Fruit fly (Drosophila melanogaster) whole organism, embryonic: Measurements from ENCODE around the gene CG10947.
A peak's percentile ranks its signal among the peaks of the same experiment; 100 is the strongest.

Source experiments
- Awh ChIP-seq: fragments of 200-800 bp; sonication (Bioruptor generic); IDR thresholded peaks from 2 replicates; pipeline ENCODE4, ENCODE4 v1.3.6; 2022; ENCODE audit warnings: missing biosample characterization, missing genetic modification characterization
- Blimp-1 ChIP-seq: fragments of 200-800 bp; sonication (Bioruptor generic); optimal IDR thresholded peaks from 3 replicates; lab custom pipeline; 2018; ENCODE audit warnings: missing biosample characterization, missing genetic modification characterization, mild to moderate bottlenecking, moderate library complexity, missing genetic modification reagents
- BtbVII ChIP-seq: fragments of 200-800 bp; sonication (Bioruptor generic); optimal IDR thresholded peaks from 3 replicates; lab custom pipeline; 2017; ENCODE audit warnings: missing biosample characterization, mild to moderate bottlenecking, missing genetic modification characterization
- CG10209 ChIP-seq: fragments of 200-800 bp; sonication (Bioruptor generic); optimal IDR thresholded peaks from 3 replicates; lab custom pipeline; 2017; ENCODE audit warnings: missing biosample characterization, mild to moderate bottlenecking, missing genetic modification characterization, missing genetic modification reagents
- CG1233 ChIP-seq: fragments of 200-800 bp; sonication (Bioruptor generic); optimal IDR thresholded peaks from 4 replicates; lab custom pipeline; 2018; ENCODE audit warnings: missing biosample characterization, mild to moderate bottlenecking, missing genetic modification characterization
- CG13624 ChIP-seq: fragments of 200-800 bp; sonication (Bioruptor generic); optimal IDR thresholded peaks from 2 replicates; lab custom pipeline; 2016; ENCODE audit warnings: missing biosample characterization, missing genetic modification characterization
- CG13894 ChIP-seq: fragments of 200-800 bp; sonication (Bioruptor generic); optimal IDR thresholded peaks from 3 replicates; lab custom pipeline; 2018; ENCODE audit warnings: missing biosample characterization, mild to moderate bottlenecking, missing genetic modification characterization, moderate library complexity
- CG15601 ChIP-seq: fragments of 200-800 bp; sonication (Bioruptor generic); optimal IDR thresholded peaks from 3 replicates; lab custom pipeline; 2019; ENCODE audit warnings: missing biosample characterization, mild to moderate bottlenecking, missing genetic modification characterization, moderate library complexity
- CG17829 ChIP-seq: fragments of 200-800 bp; optimal IDR thresholded peaks from 2 replicates; lab custom pipeline; 2019; ENCODE audit warnings: missing biosample characterization, mild to moderate bottlenecking, missing genetic modification characterization, moderate library complexity
- CG18619 ChIP-seq: fragments of 200-800 bp; sonication (Bioruptor generic); optimal IDR thresholded peaks from 3 replicates; lab custom pipeline; 2017; ENCODE audit warnings: missing biosample characterization, mild to moderate bottlenecking, missing genetic modification characterization
- CG42726 ChIP-seq: fragments of 200-800 bp; sonication (Bioruptor generic); IDR thresholded peaks from 2 replicates; pipeline ENCODE4 v1.3.6; 2022; ENCODE audit warnings: missing biosample characterization, missing genetic modification characterization; ENCODE audit not compliant: partially characterized antibody
- CG4854 ChIP-seq: fragments of 200-800 bp; sonication (Bioruptor generic); optimal IDR thresholded peaks from 2 replicates; lab custom pipeline; 2016; ENCODE audit warnings: missing biosample characterization, missing genetic modification characterization, inconsistent platforms
- CG7786 ChIP-seq: fragments of 200-800 bp; sonication (Bioruptor generic); optimal IDR thresholded peaks from 2 replicates; lab custom pipeline; 2016; ENCODE audit warnings: missing biosample characterization, missing genetic modification characterization
- CG7928 ChIP-seq: fragments of 200-800 bp; sonication (Bioruptor generic); optimal IDR thresholded peaks from 2 replicates; lab custom pipeline; 2017; ENCODE audit warnings: missing biosample characterization, mild to moderate bottlenecking, missing genetic modification characterization
- CG8359 ChIP-seq: fragments of 200-800 bp; sonication (Bioruptor generic); optimal IDR thresholded peaks from 2 replicates; lab custom pipeline; 2017; ENCODE audit warnings: missing biosample characterization, mild to moderate bottlenecking, missing genetic modification characterization, borderline replicate concordance
- CkIIα-i1 ChIP-seq: fragments of 200-800 bp; sonication (Bioruptor generic); IDR thresholded peaks from 2 replicates; pipeline ENCODE4 v1.3.6; 2022; ENCODE audit warnings: missing biosample characterization, missing genetic modification characterization
- D ChIP-seq, 2 experiments: fragments of 200-800 bp in 1 of 2; fragments of >200 bp in 1 of 2; sonication (Bioruptor generic) in 1 of 2; optimal IDR thresholded peaks; 2 replicates in 1 of 2; 3 replicates in 1 of 2; lab custom pipeline; 2017; ENCODE audit warnings: mild to moderate bottlenecking in 1 of 2, missing biosample characterization in 1 of 2, missing genetic modification characterization in 1 of 2, missing genetic modification reagents in 1 of 2
- Dbx ChIP-seq: fragments of 200-800 bp; sonication (Bioruptor generic); IDR thresholded peaks from 3 replicates; pipeline ENCODE4 v1.3.6; 2022; ENCODE audit warnings: missing biosample characterization, missing genetic modification characterization
- MBD-R2 ChIP-seq: fragments of 200-800 bp; sonication (Bioruptor generic); IDR thresholded peaks from 2 replicates; pipeline ENCODE4 v1.3.6; 2022; ENCODE audit warnings: missing biosample characterization, missing genetic modification characterization
- Max ChIP-seq: fragments of 200-800 bp; sonication (Bioruptor generic); optimal IDR thresholded peaks from 2 replicates; lab custom pipeline; 2016; ENCODE audit warnings: missing biosample characterization, mild to moderate bottlenecking, missing genetic modification characterization
- Sox102F ChIP-seq: fragments of 200-800 bp; sonication (Bioruptor generic); optimal IDR thresholded peaks from 2 replicates; lab custom pipeline; 2018; ENCODE audit warnings: missing biosample characterization, mild to moderate bottlenecking, missing genetic modification characterization, moderate library complexity
- YL-1 ChIP-seq: fragments of 200-800 bp; sonication (Bioruptor generic); optimal IDR thresholded peaks from 3 replicates; lab custom pipeline; 2017; ENCODE audit warnings: missing biosample characterization, mild to moderate bottlenecking, missing genetic modification characterization
- ac ChIP-seq: fragments of 200-800 bp; sonication (Bioruptor generic); optimal IDR thresholded peaks from 3 replicates; lab custom pipeline; 2017; ENCODE audit warnings: missing biosample characterization, mild to moderate bottlenecking, missing genetic modification characterization
- bigmax ChIP-seq: fragments of 200-800 bp; sonication (Bioruptor generic); optimal IDR thresholded peaks from 2 replicates; lab custom pipeline; 2018; ENCODE audit warnings: missing biosample characterization, mild to moderate bottlenecking, missing genetic modification characterization
- cad ChIP-seq: fragments of >200 bp; optimal IDR thresholded peaks from 2 replicates; lab custom pipeline; 2017; ENCODE audit warnings: missing biosample characterization, missing genetic modification characterization
- chif ChIP-seq, 2 experiments: fragments of 200-800 bp; sonication (Bioruptor generic); optimal IDR thresholded peaks; 3 replicates each; lab custom pipeline; 2016; ENCODE audit warnings: missing biosample characterization in 2 of 2, missing genetic modification characterization in 2 of 2
- ci ChIP-seq: fragments of 200-800 bp; sonication (Bioruptor generic); IDR thresholded peaks from 3 replicates; pipeline ENCODE4 v1.3.6; 2022; ENCODE audit warnings: missing biosample characterization, missing genetic modification characterization
- danr ChIP-seq: fragments of 200-800 bp; sonication (Bioruptor generic); IDR thresholded peaks from 2 replicates; pipeline ENCODE4 v1.3.6; 2022; ENCODE audit warnings: missing biosample characterization, missing genetic modification characterization
- dimm ChIP-seq: fragments of 200-800 bp; sonication (Bioruptor generic); IDR thresholded peaks from 2 replicates; pipeline ENCODE4 v1.3.6; 2022; ENCODE audit warnings: missing biosample characterization, missing genetic modification characterization
- fd96Cb ChIP-seq: fragments of 200-800 bp; sonication (Bioruptor generic); optimal IDR thresholded peaks from 2 replicates; lab custom pipeline; 2018; ENCODE audit warnings: missing biosample characterization, mild to moderate bottlenecking, missing genetic modification characterization, moderate library complexity
- fru ChIP-seq: fragments of >200 bp; optimal IDR thresholded peaks from 2 replicates; lab custom pipeline; 2017
- ind ChIP-seq: fragments of 200-800 bp; sonication (Bioruptor generic); optimal IDR thresholded peaks from 3 replicates; lab custom pipeline; 2016; ENCODE audit warnings: missing biosample characterization, missing genetic modification characterization
- inv ChIP-seq: fragments of 200-800 bp; sonication (Bioruptor generic); IDR thresholded peaks from 2 replicates; pipeline ENCODE4 v1.3.6; 2022; ENCODE audit warnings: missing biosample characterization, missing genetic modification characterization; ENCODE audit not compliant: partially characterized antibody
- nerfin-1 ChIP-seq: fragments of 200-800 bp; sonication (Bioruptor generic); optimal IDR thresholded peaks from 3 replicates; lab custom pipeline; 2019; ENCODE audit warnings: missing biosample characterization, mild to moderate bottlenecking, missing genetic modification characterization, moderate library complexity
- nom ChIP-seq: fragments of 200-800 bp; sonication (Bioruptor generic); optimal IDR thresholded peaks from 2 replicates; lab custom pipeline; 2017; ENCODE audit warnings: missing biosample characterization, missing genetic modification characterization, mild to moderate bottlenecking, moderate library complexity, missing genetic modification reagents
- p53 ChIP-seq: fragments of 200-800 bp; sonication (Bioruptor generic); optimal IDR thresholded peaks from 2 replicates; lab custom pipeline; 2016; ENCODE audit warnings: missing biosample characterization, missing genetic modification characterization
- pfk ChIP-seq: fragments of 200-800 bp; sonication (Bioruptor generic); optimal IDR thresholded peaks from 2 replicates; lab custom pipeline; 2018; ENCODE audit warnings: missing biosample characterization, mild to moderate bottlenecking, missing genetic modification characterization, moderate library complexity
- pum ChIP-seq: fragments of 200-800 bp; sonication (Bioruptor generic); optimal IDR thresholded peaks from 2 replicates; lab custom pipeline; 2016; ENCODE audit warnings: missing biosample characterization, missing genetic modification characterization
- repo ChIP-seq: fragments of 200-800 bp; sonication (Bioruptor generic); optimal IDR thresholded peaks from 2 replicates; lab custom pipeline; 2016; ENCODE audit warnings: missing biosample characterization, missing genetic modification characterization
- ro ChIP-seq: fragments of 200-800 bp; sonication (Bioruptor generic); IDR thresholded peaks from 2 replicates; pipeline ENCODE4 v1.3.6; 2022; ENCODE audit warnings: missing biosample characterization, missing genetic modification characterization
- row ChIP-seq: fragments of 200-800 bp; sonication (Bioruptor generic); IDR thresholded peaks from 3 replicates; pipeline ENCODE4 v1.3.6; 2022; ENCODE audit warnings: missing biosample characterization, missing genetic modification characterization
- sens ChIP-seq: fragments of 200-800 bp; sonication (Bioruptor generic); peaks from one replicate; lab custom pipeline; 2016; ENCODE audit warnings: missing biosample characterization, missing genetic modification characterization
- so ChIP-seq: fragments of 200-800 bp; sonication (Bioruptor generic); IDR thresholded peaks from 3 replicates; pipeline ENCODE4 v1.3.6; 2022; ENCODE audit warnings: missing biosample characterization, missing genetic modification characterization
- sqz ChIP-seq: fragments of 200-800 bp; sonication (Bioruptor generic); optimal IDR thresholded peaks from 3 replicates; lab custom pipeline; 2018; ENCODE audit warnings: missing biosample characterization, mild to moderate bottlenecking, missing genetic modification characterization
- stc ChIP-seq: fragments of 200-800 bp; sonication (Bioruptor generic); IDR thresholded peaks from 2 replicates; pipeline ENCODE4 v1.3.6; 2022; ENCODE audit warnings: missing biosample characterization, missing genetic modification characterization
- tio ChIP-seq: fragments of 200-800 bp; sonication (Bioruptor generic); optimal IDR thresholded peaks from 2 replicates; lab custom pipeline; 2017; ENCODE audit warnings: missing biosample characterization, missing genetic modification characterization, inconsistent platforms
- tup ChIP-seq: fragments of 200-800 bp; sonication (Bioruptor generic); optimal IDR thresholded peaks from 2 replicates; lab custom pipeline; 2016; ENCODE audit warnings: missing biosample characterization, mild to moderate bottlenecking, missing genetic modification characterization, moderate library complexity
- twi ChIP-seq: fragments of 200-800 bp; optimal IDR thresholded peaks from 2 replicates; lab custom pipeline; 2019; ENCODE audit warnings: missing biosample characterization, mild to moderate bottlenecking, missing genetic modification characterization, moderate library complexity
- unpg ChIP-seq: fragments of 200-800 bp; sonication (Bioruptor generic); optimal IDR thresholded peaks from 3 replicates; lab custom pipeline; 2018; ENCODE audit warnings: missing biosample characterization, mild to moderate bottlenecking, missing genetic modification characterization, moderate library complexity
- zfh1 ChIP-seq: fragments of 200-800 bp; sonication (Bioruptor generic); IDR thresholded peaks from 3 replicates; pipeline ENCODE4 v1.3.6; 2022; ENCODE audit warnings: missing biosample characterization, missing genetic modification characterization

Gene CG10947

dm6 chr2L:20414750-20415211 lies at the start of gene CG10947 (continued):
- peak; percentile 68 for TF ChIP-seq repo (GFP tag; lab: Kevin White, UChicago)
- peak; percentile 51 for TF ChIP-seq inv (GFP tag; lab: Robert Waterston, UW)
- TF ChIP-seq CkIIα-i1 (GFP tag; lab: Robert Waterston, UW), result no peak
- peak; percentile 82 for TF ChIP-seq CG13624 (GFP tag; lab: Kevin White, UChicago)
- peak; percentile 66 for TF ChIP-seq Sox102F (GFP tag; lab: Kevin White, UChicago)
- peak; percentile 79 for TF ChIP-seq zfh1
- TF ChIP-seq stc (GFP tag; lab: Robert Waterston, UW), result no peak
- TF ChIP-seq ac, result peak; percentile 7
- TF ChIP-seq pum (GFP tag; lab: Kevin White, UChicago), result peak; percentile 59
- peak; percentile 1 for TF ChIP-seq CG17829 (tag; lab: Kevin White, UChicago)
- TF ChIP-seq unpg (GFP tag; lab: Kevin White, UChicago), result peak; percentile 63
- no peak for TF ChIP-seq fd96Cb (tag; lab: Kevin White, UChicago)
- TF ChIP-seq Max (GFP tag; lab: Kevin White, UChicago), result peak; percentile 41
- no peak for TF ChIP-seq ro (GFP tag; lab: Robert Waterston, UW)
- TF ChIP-seq Dbx (GFP tag; lab: Robert Waterston, UW), result peak; percentile 78; the same call in 2 of the 3 replicates
- no peak for TF ChIP-seq fru (lab: Kevin White, UChicago)
- peak; percentile 10 for TF ChIP-seq bigmax (GFP tag; lab: Kevin White, UChicago)
- peak; percentile 61 for TF ChIP-seq CG18619 (GFP tag; lab: Kevin White, UChicago)
- TF ChIP-seq CG13894, result no peak
- peak; percentile 14 for TF ChIP-seq BtbVII (GFP tag; lab: Kevin White, UChicago)
- TF ChIP-seq CG7928 (GFP tag; lab: Kevin White, UChicago), result peak; percentile 28
- TF ChIP-seq CG8359 (GFP tag; lab: Kevin White, UChicago), result peak; percentile 21
- no peak for TF ChIP-seq twi
- no peak for TF ChIP-seq pfk (GFP tag; lab: Kevin White, UChicago)
- TF ChIP-seq D (optimal IDR thresholded peaks at IDR 0.05; lab: Kevin White, UChicago), result no peak
- peak; percentile 36 for TF ChIP-seq D (GFP tag; optimal IDR thresholded peaks at IDR 0.05; lab: Kevin White, UChicago)
- TF ChIP-seq nom, result no peak
- TF ChIP-seq CG1233 (GFP tag; lab: Kevin White, UChicago), result peak; percentile 56
- TF ChIP-seq MBD-R2 (GFP tag; lab: Robert Waterston, UW), result peak; percentile 62
- peak; percentile 90 for TF ChIP-seq ci
- TF ChIP-seq sqz (GFP tag; lab: Kevin White, UChicago), result peak; percentile 15
- TF ChIP-seq CG42726, result peak; percentile 61
- TF ChIP-seq chif (GFP tag; optimal IDR thresholded peaks at IDR 0.05; lab: Kevin White, UChicago), result peak; percentile 60 to 65
- TF ChIP-seq Blimp-1 (GFP tag; lab: Kevin White, UChicago), result peak; percentile 14
- TF ChIP-seq tup, result peak; percentile 21
- TF ChIP-seq dimm, result no peak
- TF ChIP-seq row (GFP tag; lab: Robert Waterston, UW), result peak; percentile 24; the same call in 1 of the 3 replicates
- peak; percentile 30; the same call in 1 of the 3 replicates for TF ChIP-seq so
- TF ChIP-seq Awh, result no peak
- no peak for TF ChIP-seq p53 (GFP tag; lab: Kevin White, UChicago)
- no peak for TF ChIP-seq tio (GFP tag; lab: Kevin White, UChicago)
- TF ChIP-seq sens (GFP tag; lab: Kevin White, UChicago), result peak; percentile 90
- no peak for TF ChIP-seq nerfin-1
- TF ChIP-seq CG7786, result peak; percentile 63
- peak; percentile 57 for TF ChIP-seq ind (GFP tag; lab: Kevin White, UChicago)
- TF ChIP-seq YL-1 (GFP tag; lab: Kevin White, UChicago), result peak; percentile 21
- peak; percentile 58 for TF ChIP-seq CG10209 (GFP tag; lab: Kevin White, UChicago)
- no peak for TF ChIP-seq cad (GFP tag; lab: Kevin White, UChicago)
- no peak for TF ChIP-seq danr (GFP tag; lab: Robert Waterston, UW)
- peak; percentile 70 for TF ChIP-seq CG4854 (GFP tag; lab: Kevin White, UChicago)
- peak; percentile 64 for TF ChIP-seq CG15601 (tag; lab: Kevin White, UChicago)
